Worm (Caenorhabditis elegans) whole organism, L2 larva: ENCODE data around the gene srt-64.

ENCODE experiments used
- C34F6.9 ChIP-seq: fragments of 150-350 bp; optimal IDR thresholded peaks from 2 replicates; lab custom pipeline; 2014; ENCODE audit warnings: missing biosample characterization, missing genetic modification characterization
- F13H6.1 ChIP-seq: sonication (generic microtip); optimal IDR thresholded peaks from 2 replicates; lab custom pipeline; 2016; ENCODE audit warnings: missing genetic modification characterization, missing compliant biosample characterization
- R02D3.7 ChIP-seq: fragments of 150-350 bp; optimal IDR thresholded peaks from 2 replicates; lab custom pipeline; 2014; ENCODE audit warnings: missing biosample characterization, missing genetic modification characterization
- Y55F3AM.14 ChIP-seq: fragments of 200-800 bp; sonication (Bioruptor generic); optimal IDR thresholded peaks from 2 replicates; lab custom pipeline; 2018; ENCODE audit warnings: mild to moderate bottlenecking, missing genetic modification characterization, missing compliant biosample characterization
- ama-1 ChIP-seq: fragments of 150-350 bp; optimal IDR thresholded peaks from 2 replicates; lab custom pipeline; 2018; ENCODE audit warnings: inconsistent platforms
- ceh-16 ChIP-seq: fragments of 150-350 bp; optimal IDR thresholded peaks from 2 replicates; lab custom pipeline; 2014; ENCODE audit warnings: missing biosample characterization, missing genetic modification characterization
- ceh-82 ChIP-seq: fragments of 150-350 bp; optimal IDR thresholded peaks from 2 replicates; lab custom pipeline; 2014; ENCODE audit warnings: missing biosample characterization, missing genetic modification characterization
- crh-2 ChIP-seq: sonication (generic microtip); optimal IDR thresholded peaks from 2 replicates; lab custom pipeline; 2017; ENCODE audit warnings: missing biosample characterization, missing genetic modification characterization
- dmd-4 ChIP-seq: sonication (generic microtip); optimal IDR thresholded peaks from 2 replicates; lab custom pipeline; 2017; ENCODE audit warnings: missing biosample characterization, missing genetic modification characterization
- egl-27 ChIP-seq: sonication (generic microtip); optimal IDR thresholded peaks from 3 replicates; lab custom pipeline; 2017; ENCODE audit warnings: missing biosample characterization, missing genetic modification reagents, missing genetic modification characterization
- elt-3 ChIP-seq: sonication (generic microtip); optimal IDR thresholded peaks from 2 replicates; lab custom pipeline; 2017; ENCODE audit warnings: missing biosample characterization, missing genetic modification characterization
- fos-1 ChIP-seq: fragments of 150-350 bp; optimal IDR thresholded peaks from 2 replicates; lab custom pipeline; 2014; ENCODE audit warnings: missing biosample characterization, missing genetic modification characterization
- gmeb-1 ChIP-seq: fragments of 150-350 bp; optimal IDR thresholded peaks from 2 replicates; lab custom pipeline; 2014; ENCODE audit warnings: missing biosample characterization, missing genetic modification characterization
- lin-13 ChIP-seq: fragments of 150-350 bp; optimal IDR thresholded peaks from 2 replicates; lab custom pipeline; 2014; ENCODE audit warnings: missing biosample characterization, missing genetic modification reagents, missing genetic modification characterization
- lin-39 ChIP-seq: fragments of 150-350 bp; optimal IDR thresholded peaks from 2 replicates; lab custom pipeline; 2014; ENCODE audit warnings: missing biosample characterization, missing genetic modification reagents, missing genetic modification characterization
- lsy-2 ChIP-seq, 2 experiments: fragments of 150-350 bp in 1 of 2; sonication (generic microtip) in 1 of 2; optimal IDR thresholded peaks; 2 replicates each; lab custom pipeline; 2014 to 2017; ENCODE audit warnings: missing biosample characterization in 2 of 2, missing genetic modification characterization in 2 of 2
- mab-5 ChIP-seq: fragments of 150-350 bp; optimal IDR thresholded peaks from 2 replicates; lab custom pipeline; 2014; ENCODE audit warnings: missing biosample characterization, missing genetic modification characterization
- mdl-1 ChIP-seq, 2 experiments: fragments of 150-350 bp in 1 of 2; sonication (generic microtip) in 1 of 2; optimal IDR thresholded peaks; 2 replicates each; lab custom pipeline; 2017; ENCODE audit warnings: missing biosample characterization in 2 of 2, missing genetic modification characterization in 2 of 2
- nhr-11 ChIP-seq: fragments of 150-350 bp; optimal IDR thresholded peaks from 2 replicates; lab custom pipeline; 2014; ENCODE audit warnings: missing biosample characterization, missing genetic modification characterization
- nhr-129 ChIP-seq: fragments of 150-350 bp; optimal IDR thresholded peaks from 2 replicates; lab custom pipeline; 2014; ENCODE audit warnings: missing biosample characterization, missing genetic modification characterization
- nhr-21 ChIP-seq: fragments of 150-350 bp; optimal IDR thresholded peaks from 2 replicates; lab custom pipeline; 2014; ENCODE audit warnings: missing biosample characterization, missing genetic modification characterization
- nhr-237 ChIP-seq: fragments of 150-350 bp; optimal IDR thresholded peaks from 2 replicates; lab custom pipeline; 2014; ENCODE audit warnings: missing biosample characterization, missing genetic modification characterization
- nhr-25 ChIP-seq: fragments of 150-350 bp; sonication (generic microtip); optimal IDR thresholded peaks from 3 replicates; lab custom pipeline; 2014; ENCODE audit warnings: missing biosample characterization, missing genetic modification characterization
- nhr-6 ChIP-seq: fragments of 150-350 bp; optimal IDR thresholded peaks from 2 replicates; lab custom pipeline; 2014; ENCODE audit warnings: missing biosample characterization, missing genetic modification characterization
- peb-1 ChIP-seq: fragments of 150-350 bp; optimal IDR thresholded peaks from 2 replicates; lab custom pipeline; 2014; ENCODE audit warnings: missing biosample characterization, missing genetic modification characterization
- sem-4 ChIP-seq: fragments of 150-350 bp; optimal IDR thresholded peaks from 2 replicates; lab custom pipeline; 2014; ENCODE audit warnings: missing biosample characterization, missing genetic modification reagents, missing genetic modification characterization
- sma-3 ChIP-seq: sonication (generic microtip); optimal IDR thresholded peaks from 2 replicates; lab custom pipeline; 2016; ENCODE audit warnings: missing genetic modification reagents, missing genetic modification characterization, missing compliant biosample characterization
- snpc-4 ChIP-seq: fragments of 150-350 bp; optimal IDR thresholded peaks from 2 replicates; lab custom pipeline; 2014; ENCODE audit warnings: missing biosample characterization, missing genetic modification characterization
- unc-39 ChIP-seq: fragments of 150-350 bp; optimal IDR thresholded peaks from 2 replicates; lab custom pipeline; 2014; ENCODE audit warnings: missing biosample characterization, missing genetic modification characterization
- unc-55 ChIP-seq: fragments of 150-350 bp; sonication (generic microtip); optimal IDR thresholded peaks from 3 replicates; lab custom pipeline; 2014; ENCODE audit warnings: missing biosample characterization, missing genetic modification reagents, missing genetic modification characterization
- unc-62 ChIP-seq: fragments of 150-350 bp; optimal IDR thresholded peaks from 2 replicates; lab custom pipeline; 2014; ENCODE audit warnings: missing biosample characterization, missing genetic modification reagents, missing genetic modification characterization
- zag-1 ChIP-seq: fragments of 150-350 bp; optimal IDR thresholded peaks from 2 replicates; lab custom pipeline; 2014; ENCODE audit warnings: missing biosample characterization, missing genetic modification characterization
- ztf-1 ChIP-seq: fragments of 200-800 bp; sonication (Bioruptor generic); conservative IDR thresholded peaks from 2 replicates; pipeline ENCODE4 v1.3.6; 2022; ENCODE audit warnings: missing genetic modification characterization, missing compliant biosample characterization
- ztf-11 ChIP-seq: sonication (generic microtip); optimal IDR thresholded peaks from 2 replicates; lab custom pipeline; 2017; ENCODE audit warnings: missing biosample characterization, missing genetic modification characterization
- ztf-4 ChIP-seq: fragments of 150-350 bp; optimal IDR thresholded peaks from 2 replicates; lab custom pipeline; 2014; ENCODE audit warnings: missing biosample characterization, missing genetic modification characterization

Gene srt-64

DNA sequence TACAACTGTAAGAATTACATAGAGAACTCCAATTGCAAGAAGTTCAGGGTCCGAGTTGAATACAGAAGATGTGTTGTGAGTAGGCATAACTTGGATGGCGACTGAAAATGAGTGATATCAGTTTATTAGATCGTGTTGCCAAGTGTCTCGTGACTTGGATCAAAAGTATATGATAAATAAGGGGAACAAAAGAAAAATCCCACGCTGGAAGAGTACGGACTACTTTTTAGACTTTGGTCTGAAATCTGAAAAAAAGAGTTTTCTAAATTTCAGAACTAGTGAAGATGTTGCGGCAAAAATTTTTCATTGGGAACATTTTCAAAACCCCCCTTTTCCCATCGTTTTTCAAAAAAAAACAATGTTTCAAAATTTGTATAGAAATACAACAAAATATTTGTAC, at the start of gene srt-64:
srt-64 (minus strand) TSS at position 101 of the 400 bp plus-strand sequence.
- no peak for TF ChIP-seq ztf-4 (tag; lab: Kevin White, UChicago)
- TF ChIP-seq unc-55 (GFP tag; lab: Kevin White, UChicago) = no peak
- no peak for TF ChIP-seq nhr-21 (tag; lab: Kevin White, UChicago)
- TF ChIP-seq sem-4 (tag; lab: Kevin White, UChicago) = no peak
- TF ChIP-seq ceh-16 (tag; lab: Kevin White, UChicago) = no peak
- no peak for TF ChIP-seq R02D3.7 (tag; lab: Kevin White, UChicago)
- no peak for TF ChIP-seq ztf-11 (tag; lab: Kevin White, UChicago)
- no peak for TF ChIP-seq lsy-2 (tag; optimal IDR thresholded peaks at IDR 0.05; lab: Kevin White, UChicago)

DNA sequence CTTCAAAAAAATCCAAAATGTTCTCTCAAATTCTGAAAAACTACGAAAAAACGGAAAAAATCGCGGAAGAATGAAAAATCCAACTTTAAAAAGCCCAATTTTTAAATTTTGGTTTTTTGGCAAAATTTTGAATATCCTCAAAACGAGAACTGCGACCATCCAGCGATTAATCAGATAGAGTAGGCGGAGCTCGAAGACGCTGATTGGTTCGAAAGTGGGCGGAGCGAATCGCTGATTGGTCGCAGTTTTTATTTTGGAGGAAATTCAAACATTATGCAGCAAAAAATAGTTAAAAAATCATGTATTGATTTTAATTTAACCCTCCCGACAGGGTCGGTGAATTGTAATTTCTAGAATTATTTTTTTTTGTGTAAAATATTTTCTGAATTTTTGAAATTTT, 44.2 kb upstream of the srt-64 start:
- TF ChIP-seq nhr-237 (tag; lab: Kevin White, UChicago) (no peak), dmd-4 (tag; lab: Kevin White, UChicago) (no peak)

DNA sequence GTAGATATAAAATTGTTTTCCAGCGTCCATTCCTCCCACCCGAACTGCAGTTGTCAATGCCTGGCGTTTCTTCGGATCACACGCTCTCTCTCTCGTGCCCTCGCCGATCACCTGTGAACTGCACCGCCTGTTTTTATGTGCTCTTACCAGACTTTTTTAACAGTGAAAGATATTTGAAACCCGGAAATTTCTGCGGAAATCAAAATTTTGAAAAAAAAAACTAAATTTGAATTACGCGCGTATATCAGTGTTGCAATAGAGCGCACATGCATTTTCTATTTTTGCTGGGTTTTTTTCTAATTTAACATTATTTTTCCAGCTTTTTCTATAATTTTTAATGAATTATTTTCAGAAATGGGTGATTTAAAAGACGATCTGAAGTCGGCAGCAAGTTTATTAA, 34.6 kb upstream of the srt-64 start, which contains the start of gene ttc-37:
ttc-37 (plus strand) TSS at position 349 of the 400 bp plus-strand sequence.
- TF ChIP-seq mdl-1 (tag; optimal IDR thresholded peaks at IDR 0.05; lab: Kevin White, UChicago) (no peak), lin-39 (tag; lab: Kevin White, UChicago) (no peak), nhr-11 (no peak), elt-3 (no peak), ama-1 (lab: Kevin White, UChicago) (no peak), nhr-129 (peak; percentile 22), sem-4 (tag; lab: Kevin White, UChicago) (no peak), snpc-4 (no peak), unc-55 (GFP tag; lab: Kevin White, UChicago) (peak; percentile 89), zag-1 (tag; lab: Kevin White, UChicago) (no peak), nhr-21 (tag; lab: Kevin White, UChicago) (no peak), egl-27 (peak; percentile 13), crh-2 (tag; lab: Kevin White, UChicago) (peak; percentile 55), sma-3 (GFP tag; lab: Kevin White, UChicago) (peak; percentile 54), ztf-1 (GFP tag; lab: Robert Waterston, UW) (no peak), F13H6.1 (tag; lab: Kevin White, UChicago) (peak; percentile 53), dmd-4 (tag; lab: Kevin White, UChicago) (no peak), unc-62 (GFP tag; lab: Kevin White, UChicago) (no peak), peb-1 (no peak), unc-39 (no peak), lin-13 (GFP tag; lab: Kevin White, UChicago) (peak; percentile 6), nhr-25 (tag; lab: Kevin White, UChicago) (peak; percentile 36), Y55F3AM.14 (GFP tag; lab: Kevin White, UChicago) (no peak), ceh-82 (tag; lab: Kevin White, UChicago) (no peak), gmeb-1 (tag; lab: Kevin White, UChicago) (peak; percentile 99), C34F6.9 (peak; percentile 79), nhr-6 (tag; lab: Kevin White, UChicago) (no peak), lsy-2 (tag; optimal IDR thresholded peaks at IDR 0.05; lab: Kevin White, UChicago) (peak; percentile 33 to 82), nhr-237 (tag; lab: Kevin White, UChicago) (no peak), fos-1 (tag; lab: Kevin White, UChicago) (peak; percentile 17)

DNA sequence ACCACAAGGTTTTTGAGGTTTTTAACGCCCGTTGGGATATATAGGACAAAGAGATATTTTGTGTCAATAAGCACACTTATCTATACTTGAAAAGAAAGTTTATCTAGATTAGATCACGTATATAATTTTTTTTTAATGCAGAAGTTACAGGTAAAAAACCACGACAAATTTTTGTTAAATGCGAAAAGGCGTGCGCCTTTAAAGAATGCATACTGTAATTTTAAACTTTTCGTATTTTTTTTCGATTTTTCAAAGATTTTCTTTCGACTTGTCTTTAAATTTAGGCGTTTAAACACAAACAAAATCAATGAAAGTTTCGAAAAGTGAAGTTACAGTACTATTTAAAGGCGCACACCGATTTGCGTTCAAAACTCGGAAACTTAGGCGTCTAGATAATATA, 34.2 kb upstream of the srt-64 start:
- no peak for TF ChIP-seq ztf-4 (tag; lab: Kevin White, UChicago)
- no peak for TF ChIP-seq crh-2 (tag; lab: Kevin White, UChicago)
- no peak for TF ChIP-seq nhr-21 (tag; lab: Kevin White, UChicago)
- TF ChIP-seq mdl-1 (tag; optimal IDR thresholded peaks at IDR 0.05; lab: Kevin White, UChicago) = no peak
- TF ChIP-seq unc-55 (GFP tag; lab: Kevin White, UChicago) = no peak
- TF ChIP-seq nhr-25 (tag; lab: Kevin White, UChicago) = no peak
- no peak for TF ChIP-seq dmd-4 (tag; lab: Kevin White, UChicago)
- TF ChIP-seq gmeb-1 (tag; lab: Kevin White, UChicago) = no peak
- TF ChIP-seq peb-1 = no peak
- no peak for TF ChIP-seq R02D3.7 (tag; lab: Kevin White, UChicago)
- no peak for TF ChIP-seq ceh-82 (tag; lab: Kevin White, UChicago)
- no peak for TF ChIP-seq Y55F3AM.14 (GFP tag; lab: Kevin White, UChicago)
- TF ChIP-seq ama-1 (lab: Kevin White, UChicago) = no peak
- TF ChIP-seq, all 48 proteins: peak for 0

DNA sequence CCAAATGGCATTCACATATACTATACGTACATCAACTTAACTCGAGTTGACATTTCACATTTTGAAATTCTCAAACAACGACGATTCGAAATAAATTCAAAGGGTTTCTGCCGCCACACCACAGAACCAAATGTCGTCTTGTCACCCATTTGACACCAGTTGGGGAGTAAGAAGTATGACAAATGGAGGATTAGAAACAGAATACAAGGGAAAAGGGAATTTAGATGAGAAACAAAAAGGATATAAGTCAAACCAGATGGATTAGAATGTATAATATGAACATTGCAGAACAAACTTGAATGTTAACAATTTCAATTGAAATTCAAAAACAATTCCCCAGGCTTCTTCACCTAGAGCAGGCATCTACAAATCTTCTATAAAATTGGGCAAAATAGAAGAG, 32.2 kb upstream of the srt-64 start:
- TF ChIP-seq mab-5 (tag; lab: Kevin White, UChicago) = peak; percentile 22
- TF ChIP-seq nhr-237 (tag; lab: Kevin White, UChicago) = no peak
